Worm (Caenorhabditis elegans) whole organism, L4 larva: Measurements from ENCODE around the gene Y37E11AL.1.

Experiments used
- F10B5.3 ChIP-seq: sonication (generic microtip); optimal IDR thresholded peaks from 2 replicates; lab custom pipeline; 2016; ENCODE audit warnings: mild to moderate bottlenecking, missing genetic modification characterization, missing compliant biosample characterization
- F26F4.8 ChIP-seq: fragments of 200-800 bp; sonication (Bioruptor generic); conservative IDR thresholded peaks from 2 replicates; pipeline ENCODE4 v1.3.6; 2022; ENCODE audit warnings: missing genetic modification characterization, missing compliant biosample characterization
- F37D6.2 ChIP-seq: sonication (generic microtip); optimal IDR thresholded peaks from 2 replicates; lab custom pipeline; 2016; ENCODE audit warnings: mild to moderate bottlenecking, missing genetic modification characterization, missing compliant biosample characterization
- F44E2.7 ChIP-seq: fragments of 200-800 bp; sonication (Bioruptor generic); IDR thresholded peaks from 2 replicates; pipeline ENCODE4 v2.1.2; 2022; ENCODE audit warnings: missing genetic modification characterization, missing compliant biosample characterization
- F49E8.2 ChIP-seq: sonication (generic microtip); optimal IDR thresholded peaks from 2 replicates; lab custom pipeline; 2016; ENCODE audit warnings: missing compliant biosample characterization, mild to moderate bottlenecking, missing genetic modification characterization, borderline replicate concordance
- T20F7.1 ChIP-seq: fragments of 200-800 bp; sonication (Bioruptor generic); optimal IDR thresholded peaks from 2 replicates; lab custom pipeline; 2018; ENCODE audit warnings: mild to moderate bottlenecking, missing genetic modification characterization, missing compliant biosample characterization
- Y105C5A.15 ChIP-seq: fragments of 200-800 bp; sonication (Bioruptor generic); IDR thresholded peaks from 2 replicates; pipeline ENCODE4 v1.3.6; 2022; ENCODE audit warnings: missing genetic modification characterization, missing compliant biosample characterization
- ZK546.5 ChIP-seq, 2 experiments: sonication (generic microtip); optimal IDR thresholded peaks; 2 replicates each; lab custom pipeline; 2017; ENCODE audit warnings: missing biosample characterization in 2 of 2, missing genetic modification characterization in 2 of 2
- aha-1 ChIP-seq: fragments of 150-350 bp; peaks from one replicate; lab custom pipeline; 2014; ENCODE audit warnings: missing biosample characterization, missing genetic modification characterization
- attf-4 ChIP-seq: sonication (generic microtip); optimal IDR thresholded peaks from 3 replicates; lab custom pipeline; 2017; ENCODE audit warnings: missing biosample characterization, missing genetic modification characterization
- ces-1 ChIP-seq: fragments of 150-350 bp; sonication (generic microtip); optimal IDR thresholded peaks from 4 replicates; lab custom pipeline; 2014; ENCODE audit warnings: missing biosample characterization, missing genetic modification reagents, missing genetic modification characterization
- ctbp-1 ChIP-seq: fragments of 200-800 bp; sonication (Bioruptor generic); IDR thresholded peaks from 2 replicates; pipeline ENCODE4 v1.3.6; 2022; ENCODE audit warnings: missing genetic modification reagents, missing genetic modification characterization, missing compliant biosample characterization
- daf-12 ChIP-seq: fragments of 150-350 bp; optimal IDR thresholded peaks from 2 replicates; lab custom pipeline; 2014; ENCODE audit warnings: missing biosample characterization, missing genetic modification reagents, missing genetic modification characterization
- dmd-6 ChIP-seq: fragments of 200-800 bp; sonication (Bioruptor generic); IDR thresholded peaks from 2 replicates; pipeline ENCODE4 v1.3.6; 2022; ENCODE audit warnings: missing genetic modification reagents, missing genetic modification characterization, missing compliant biosample characterization
- dmd-9 ChIP-seq: fragments of 200-800 bp; sonication (Bioruptor generic); IDR thresholded peaks from 2 replicates; pipeline ENCODE4 v1.3.6; 2022; ENCODE audit warnings: missing genetic modification reagents, missing genetic modification characterization, missing compliant biosample characterization
- dpl-1 ChIP-seq: fragments of 150-350 bp; optimal IDR thresholded peaks from 2 replicates; lab custom pipeline; 2014; ENCODE audit warnings: missing biosample characterization, missing genetic modification reagents, missing genetic modification characterization
- dve-1 ChIP-seq: sonication (generic microtip); optimal IDR thresholded peaks from 2 replicates; lab custom pipeline; 2017; ENCODE audit warnings: antibody characterized with exemption, mild to moderate bottlenecking, missing genetic modification characterization, missing compliant biosample characterization; ENCODE audit not compliant: insufficient read depth
- fkh-10 ChIP-seq: fragments of 150-350 bp; optimal IDR thresholded peaks from 2 replicates; lab custom pipeline; 2014; ENCODE audit warnings: missing biosample characterization, missing genetic modification reagents, missing genetic modification characterization
- hlh-30 ChIP-seq: sonication (generic microtip); optimal IDR thresholded peaks from 2 replicates; lab custom pipeline; 2017; ENCODE audit warnings: antibody characterized with exemption, mild to moderate bottlenecking, missing genetic modification characterization, missing compliant biosample characterization; ENCODE audit not compliant: insufficient read depth
- hmg-1.1 ChIP-seq: fragments of 200-800 bp; sonication (Bioruptor generic); IDR thresholded peaks from 2 replicates; pipeline ENCODE4 v1.3.6; 2022; ENCODE audit warnings: missing genetic modification reagents, missing genetic modification characterization, missing compliant biosample characterization
- jun-1 ChIP-seq: fragments of 150-350 bp; optimal IDR thresholded peaks from 2 replicates; lab custom pipeline; 2014; ENCODE audit warnings: missing biosample characterization, missing genetic modification reagents, missing genetic modification characterization
- lin-1 ChIP-seq: fragments of 200-800 bp; sonication (Bioruptor generic); IDR thresholded peaks from 2 replicates; pipeline ENCODE4 v1.3.6; 2022; ENCODE audit warnings: missing genetic modification reagents, missing genetic modification characterization, missing compliant biosample characterization
- lin-13 ChIP-seq: fragments of 150-350 bp; optimal IDR thresholded peaks from 2 replicates; lab custom pipeline; 2014; ENCODE audit warnings: missing biosample characterization, missing genetic modification reagents, missing genetic modification characterization
- lin-15B ChIP-seq: fragments of 150-350 bp; sonication (generic microtip); optimal IDR thresholded peaks from 3 replicates; lab custom pipeline; 2014; ENCODE audit warnings: missing biosample characterization, missing genetic modification characterization
- lin-38 ChIP-seq: fragments of 200-800 bp; sonication (Bioruptor generic); IDR thresholded peaks from 2 replicates; pipeline ENCODE4 v1.3.6; 2022; ENCODE audit warnings: missing genetic modification reagents, missing genetic modification characterization, missing compliant biosample characterization
- lsy-2 ChIP-seq, 2 experiments: fragments of 150-350 bp in 1 of 2; sonication (generic microtip) in 1 of 2; optimal IDR thresholded peaks; 2 replicates each; lab custom pipeline; 2014 to 2017; ENCODE audit warnings: missing biosample characterization in 2 of 2, missing genetic modification characterization in 2 of 2
- madf-5 ChIP-seq, 2 experiments: fragments of 200-800 bp; sonication (Bioruptor generic); IDR thresholded peaks; 2 replicates each; pipeline ENCODE4 v1.3.6; 2022; ENCODE audit warnings: missing compliant biosample characterization in 2 of 2, missing genetic modification characterization in 2 of 2
- madf-9 ChIP-seq: fragments of 200-800 bp; sonication (Bioruptor generic); conservative IDR thresholded peaks from 2 replicates; pipeline ENCODE4 v1.3.6; 2022; ENCODE audit warnings: missing genetic modification reagents, missing genetic modification characterization, missing compliant biosample characterization
- mdt-29 ChIP-seq: fragments of 200-800 bp; sonication (Bioruptor generic); IDR thresholded peaks from 2 replicates; pipeline ENCODE4 v1.3.6; 2022; ENCODE audit warnings: missing genetic modification reagents, missing genetic modification characterization, missing compliant biosample characterization
- mep-1 ChIP-seq: fragments of 150-350 bp; sonication (generic microtip); optimal IDR thresholded peaks from 3 replicates; lab custom pipeline; 2014; ENCODE audit warnings: missing biosample characterization, missing genetic modification characterization
- mes-2 ChIP-seq: sonication (generic microtip); optimal IDR thresholded peaks from 2 replicates; lab custom pipeline; 2016; ENCODE audit warnings: missing genotype, mild to moderate bottlenecking, missing genetic modification characterization, missing compliant biosample characterization; ENCODE audit not compliant: poor library complexity, severe bottlenecking
- mxl-2 ChIP-seq: fragments of 200-800 bp; sonication (Bioruptor generic); conservative IDR thresholded peaks from 2 replicates; pipeline ENCODE4 v1.3.6; 2022; ENCODE audit warnings: missing genetic modification reagents, missing genetic modification characterization, missing compliant biosample characterization
- mxl-3 ChIP-seq: fragments of 200-800 bp; sonication (Bioruptor generic); optimal IDR thresholded peaks from 2 replicates; lab custom pipeline; 2018; ENCODE audit warnings: mild to moderate bottlenecking, missing genetic modification characterization, missing compliant biosample characterization
- nhr-11 ChIP-seq: fragments of 150-350 bp; optimal IDR thresholded peaks from 2 replicates; lab custom pipeline; 2014; ENCODE audit warnings: missing biosample characterization, missing genetic modification characterization
- nhr-28 ChIP-seq: fragments of 150-350 bp; optimal IDR thresholded peaks from 2 replicates; lab custom pipeline; 2014; ENCODE audit warnings: missing biosample characterization, missing genetic modification characterization
- nhr-41 ChIP-seq: fragments of 200-800 bp; sonication (Bioruptor generic); IDR thresholded peaks from 2 replicates; pipeline ENCODE4 v1.3.6; 2022; ENCODE audit warnings: missing genetic modification reagents, missing genetic modification characterization, missing compliant biosample characterization
- nhr-48 ChIP-seq: sonication (generic microtip); optimal IDR thresholded peaks from 2 replicates; lab custom pipeline; 2016; ENCODE audit warnings: mild to moderate bottlenecking, missing genetic modification characterization, missing compliant biosample characterization
- nhr-6 ChIP-seq: fragments of 150-350 bp; optimal IDR thresholded peaks from 2 replicates; lab custom pipeline; 2014; ENCODE audit warnings: missing biosample characterization, missing genetic modification characterization
- rbr-2 ChIP-seq: sonication (generic microtip); optimal IDR thresholded peaks from 2 replicates; lab custom pipeline; 2016; ENCODE audit warnings: missing genotype, missing genetic modification characterization, missing compliant biosample characterization
- set-16 ChIP-seq: fragments of 200-800 bp; sonication (Bioruptor generic); IDR thresholded peaks from 2 replicates; pipeline ENCODE4 v1.3.6; 2022; ENCODE audit warnings: missing genetic modification reagents, missing genetic modification characterization, missing compliant biosample characterization
- skn-1 ChIP-seq: fragments of 150-350 bp; optimal IDR thresholded peaks from 2 replicates; lab custom pipeline; 2014; ENCODE audit warnings: missing biosample characterization, missing genetic modification characterization
- spr-1 ChIP-seq: sonication (generic microtip); optimal IDR thresholded peaks from 2 replicates; lab custom pipeline; 2016; ENCODE audit warnings: mild to moderate bottlenecking, missing genetic modification characterization, missing compliant biosample characterization
- tag-97 ChIP-seq: fragments of 200-800 bp; sonication (Bioruptor generic); IDR thresholded peaks from 2 replicates; pipeline ENCODE4 v1.3.6; 2022; ENCODE audit warnings: missing genetic modification characterization, missing compliant biosample characterization
- tra-1 ChIP-seq: fragments of 200-800 bp; sonication (Bioruptor generic); IDR thresholded peaks from 2 replicates; pipeline ENCODE4 v1.3.6; 2022; ENCODE audit warnings: missing genetic modification reagents, missing genetic modification characterization, missing compliant biosample characterization
- unc-62 ChIP-seq, 3 experiments: fragments of 150-350 bp in 1 of 3; sonication (generic microtip); optimal IDR thresholded peaks in 2 of 3; peaks in 1 of 3; 1 replicate in 1 of 3; 2 replicates in 2 of 3; lab custom pipeline; 2014 to 2017; ENCODE audit warnings: missing biosample characterization in 3 of 3, missing genetic modification characterization in 3 of 3, missing genetic modification reagents in 3 of 3, missing genotype in 1 of 3
- zfp-2 ChIP-seq: sonication (generic microtip); optimal IDR thresholded peaks from 2 replicates; lab custom pipeline; 2016; ENCODE audit warnings: mild to moderate bottlenecking, missing genetic modification characterization, missing compliant biosample characterization

The Y37E11AL.1 gene

ce11 chrIV:3694638-3695037 lies 14.7 kb upstream of the Y37E11AL.1 start, which contains the start of the genes taf-6.2 and Y37E11AL.3:
taf-6.2 (minus strand) TSS chrIV:3694733.
Y37E11AL.3 (plus strand) TSS chrIV:3694935.
- TF ChIP-seq attf-4 (tag; lab: Kevin White, UChicago) = no peak
- TF ChIP-seq F26F4.8 = no peak
- no peak for TF ChIP-seq zfp-2
- no peak for TF ChIP-seq madf-9
- TF ChIP-seq dpl-1 = peak; percentile 88
- peak; percentile 21 for TF ChIP-seq nhr-11
- no peak for TF ChIP-seq F49E8.2 (tag; lab: Kevin White, UChicago)
- TF ChIP-seq madf-5 (GFP tag; IDR thresholded peaks at IDR 0.05; lab: Robert Waterston, UW) = no peak
- no peak for TF ChIP-seq mxl-2 (GFP tag; lab: Robert Waterston, UW)
- TF ChIP-seq lsy-2 (tag; optimal IDR thresholded peaks at IDR 0.05; lab: Kevin White, UChicago) = peak in 1 of 2 experiments; percentile 66
- TF ChIP-seq skn-1 (tag; lab: Kevin White, UChicago) = no peak
- no peak for TF ChIP-seq spr-1 (tag; lab: Kevin White, UChicago)
- TF ChIP-seq mdt-29 (GFP tag; lab: Robert Waterston, UW) = no peak
- TF ChIP-seq ces-1 (GFP tag; lab: Kevin White, UChicago) = no peak
- TF ChIP-seq mes-2 (tag; lab: Kevin White, UChicago) = peak; percentile 79
- no peak for TF ChIP-seq ctbp-1 (GFP tag; lab: Robert Waterston, UW)
- TF ChIP-seq dmd-6 (GFP tag; lab: Robert Waterston, UW) = no peak
- no peak for TF ChIP-seq dve-1 (tag; lab: Kevin White, UChicago)
- no peak for TF ChIP-seq ZK546.5 (tag; optimal IDR thresholded peaks at IDR 0.05; lab: Kevin White, UChicago)
- peak; percentile 31 for TF ChIP-seq hlh-30 (tag; lab: Kevin White, UChicago)
- peak; percentile 97 for TF ChIP-seq lin-38 (GFP tag; lab: Robert Waterston, UW)
- TF ChIP-seq rbr-2 (tag; lab: Kevin White, UChicago) = peak; percentile 20
- no peak for TF ChIP-seq Y105C5A.15 (GFP tag; lab: Robert Waterston, UW)
- TF ChIP-seq dmd-9 (GFP tag; lab: Robert Waterston, UW) = no peak
- no peak for TF ChIP-seq tag-97 (GFP tag; lab: Robert Waterston, UW)
- no peak for TF ChIP-seq F37D6.2 (tag; lab: Kevin White, UChicago)
- TF ChIP-seq mxl-3 = no peak
- peak; percentile 26 for TF ChIP-seq nhr-6 (tag; lab: Kevin White, UChicago)
- peak; percentile 33 for TF ChIP-seq mep-1 (tag; lab: Kevin White, UChicago)
- no peak for TF ChIP-seq lin-13 (GFP tag; lab: Kevin White, UChicago)
- TF ChIP-seq T20F7.1 (GFP tag; lab: Kevin White, UChicago) = no peak
- no peak for TF ChIP-seq lin-15B (tag; lab: Kevin White, UChicago)
- TF ChIP-seq jun-1 (tag; lab: Kevin White, UChicago) = no peak
- no peak for TF ChIP-seq tra-1 (GFP tag; lab: Robert Waterston, UW)
- peak; percentile 29 for TF ChIP-seq aha-1
- TF ChIP-seq nhr-41 (GFP tag; lab: Robert Waterston, UW) = no peak
- no peak for TF ChIP-seq lin-1
- no peak for TF ChIP-seq F44E2.7 (GFP tag; lab: Robert Waterston, UW)
- no peak for TF ChIP-seq daf-12
- TF ChIP-seq nhr-48 (tag; lab: Kevin White, UChicago) = no peak
- TF ChIP-seq set-16 (GFP tag; lab: Robert Waterston, UW) = no peak
- TF ChIP-seq nhr-28 (tag; lab: Kevin White, UChicago) = peak; percentile 52
- TF ChIP-seq unc-62 (GFP tag; optimal IDR thresholded peaks at IDR 0.05 in 1 of 2; lab: Kevin White, UChicago) = no peak
- TF ChIP-seq unc-62 (tag; optimal IDR thresholded peaks at IDR 0.05; lab: Kevin White, UChicago) = no peak
- no peak for TF ChIP-seq F10B5.3 (tag; lab: Kevin White, UChicago)
- peak; percentile 14 for TF ChIP-seq fkh-10
- no peak for TF ChIP-seq hmg-1.1 (GFP tag; lab: Robert Waterston, UW)
- TF ChIP-seq, all 104 proteins: peak for 12
